Worm (Caenorhabditis elegans) whole organism, early embryonic: ENCODE data around the gene F02E11.7.

Experiments
- B0310.2 ChIP-seq: sonication (generic microtip); optimal IDR thresholded peaks from 2 replicates; lab custom pipeline; 2016; ENCODE audit warnings: mild to moderate bottlenecking, missing genetic modification characterization, missing compliant biosample characterization
- F13C5.2 ChIP-seq: sonication (generic microtip); optimal IDR thresholded peaks from 2 replicates; lab custom pipeline; 2017; ENCODE audit warnings: mild to moderate bottlenecking, missing genetic modification characterization, inconsistent platforms, missing compliant biosample characterization
- aly-1 ChIP-seq: sonication (generic microtip); optimal IDR thresholded peaks from 2 replicates; lab custom pipeline; 2016; ENCODE audit warnings: missing genetic modification characterization, missing compliant biosample characterization
- ama-1 ChIP-seq: fragments of 150-350 bp; optimal IDR thresholded peaks from 2 replicates; lab custom pipeline; 2014
- ceh-13 ChIP-seq: fragments of 200-800 bp; sonication (Bioruptor generic); optimal IDR thresholded peaks from 2 replicates; lab custom pipeline; 2018; ENCODE audit warnings: mild to moderate bottlenecking, missing genetic modification characterization, missing compliant biosample characterization
- hmbx-1 ChIP-seq: sonication (generic microtip); optimal IDR thresholded peaks from 2 replicates; lab custom pipeline; 2016; ENCODE audit warnings: mild to moderate bottlenecking, missing genetic modification characterization, missing compliant biosample characterization
- scrt-1 ChIP-seq: fragments of 200-800 bp; sonication (Bioruptor generic); IDR thresholded peaks from 2 replicates; pipeline ENCODE4 v1.3.6; 2022; ENCODE audit warnings: missing genetic modification characterization, missing compliant biosample characterization
- sea-1 ChIP-seq: fragments of 200-800 bp; sonication (Bioruptor generic); conservative IDR thresholded peaks from 2 replicates; pipeline ENCODE4 v1.3.6; 2022; ENCODE audit warnings: missing genetic modification characterization, missing compliant biosample characterization
- tbx-11 ChIP-seq: fragments of 200-800 bp; sonication (Bioruptor generic); IDR thresholded peaks from 2 replicates; pipeline ENCODE4 v1.3.6; 2022; ENCODE audit warnings: missing genetic modification characterization, missing compliant biosample characterization

- TF ChIP-seq tbx-11 (GFP tag; lab: Robert Waterston, UW) (no peak), scrt-1 (no peak), F13C5.2 (tag; lab: Kevin White, UChicago) (no peak), B0310.2 (tag; lab: Kevin White, UChicago) (no peak), ceh-13 (no peak), aly-1 (tag; lab: Kevin White, UChicago) (no peak), sea-1 (GFP tag; lab: Robert Waterston, UW) (no peak), ama-1 (lab: Kevin White, UChicago) (no peak), hmbx-1 (tag; lab: Kevin White, UChicago) (no peak)
Observed at ce11 chrII:3249406-3249805, 18.1 kb upstream of the F02E11.7 start, which contains the start of gene clec-124.
